Worm (Caenorhabditis elegans): ENCODE measurements around the gene smk-1.

DNA sequence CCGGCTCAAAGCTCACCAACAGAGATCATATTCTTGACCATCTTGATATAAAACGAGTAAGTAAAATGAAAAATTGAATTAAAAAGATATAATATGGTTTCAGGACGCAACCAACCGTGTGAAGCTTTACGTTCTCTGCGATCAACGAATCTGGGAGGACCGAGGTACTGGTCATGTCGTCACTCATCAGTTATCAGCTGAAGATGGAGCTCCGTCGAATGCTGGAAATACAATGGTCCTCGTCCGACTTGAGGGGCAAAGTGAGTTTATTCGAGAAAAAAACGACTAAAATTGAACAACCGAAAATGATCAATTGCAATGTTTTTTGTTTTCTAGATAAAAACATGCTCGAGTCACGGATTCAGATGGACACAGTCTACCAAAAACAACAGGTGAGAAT is 883 bp downstream of the smk-1 start:
- TF ChIP-seq mab-5 (tag; optimal IDR thresholded peaks at IDR 0.05) (no peak), snpc-4 (tag; optimal IDR thresholded peaks at IDR 0.05) (no peak), M03D4.4 (tag; optimal IDR thresholded peaks at IDR 0.05) (no peak), nhr-28 (tag; optimal IDR thresholded peaks at IDR 0.05) (no peak), zip-8 (tag; optimal IDR thresholded peaks at IDR 0.05) (no peak), elt-1 (tag; optimal IDR thresholded peaks at IDR 0.05; ENCODE audit: borderline replicate concordance, insufficient read depth) (no peak), nhr-76 (tag; optimal IDR thresholded peaks at IDR 0.05) (no peak), unc-62 (GFP tag; optimal IDR thresholded peaks at IDR 0.05) (no peak), elt-3 (tag; optimal IDR thresholded peaks at IDR 0.05) (no peak), ztf-11 (tag; optimal IDR thresholded peaks at IDR 0.05) (no peak), mep-1 (tag; optimal IDR thresholded peaks at IDR 0.05) (no peak), nhr-12 (tag; optimal IDR thresholded peaks at IDR 0.05) (no peak)

Data from whole organism, mixed stage, embryonic.